Worm (Caenorhabditis elegans) whole organism, L4 larva: ENCODE results near the gene ric-8.

Experiments
- D1046.2 ChIP-seq: fragments of 200-800 bp; sonication (Bioruptor generic); IDR thresholded peaks from 2 replicates; pipeline ENCODE4 v1.3.6; 2022; ENCODE audit warnings: missing genetic modification characterization, missing compliant biosample characterization
- F10B5.3 ChIP-seq: sonication (generic microtip); optimal IDR thresholded peaks from 2 replicates; lab custom pipeline; 2016; ENCODE audit warnings: mild to moderate bottlenecking, missing genetic modification characterization, missing compliant biosample characterization
- F37D6.2 ChIP-seq: sonication (generic microtip); optimal IDR thresholded peaks from 2 replicates; lab custom pipeline; 2016; ENCODE audit warnings: mild to moderate bottlenecking, missing genetic modification characterization, missing compliant biosample characterization
- R02D3.7 ChIP-seq: fragments of 150-350 bp; sonication (generic microtip); optimal IDR thresholded peaks from 3 replicates; lab custom pipeline; 2014; ENCODE audit warnings: missing biosample characterization, missing genetic modification characterization
- Y48G9A.11 ChIP-seq: fragments of 200-800 bp; sonication (Bioruptor generic); IDR thresholded peaks from 2 replicates; pipeline ENCODE4 v1.3.6; 2022; ENCODE audit warnings: missing genetic modification reagents, missing genetic modification characterization, missing compliant biosample characterization
- Y75B8A.6 ChIP-seq: fragments of 200-800 bp; sonication (Bioruptor generic); IDR thresholded peaks from 2 replicates; pipeline ENCODE4 v1.3.6; 2022; ENCODE audit warnings: missing genetic modification reagents, missing genetic modification characterization, missing compliant biosample characterization
- ZK546.5 ChIP-seq, 2 experiments: sonication (generic microtip); optimal IDR thresholded peaks; 2 replicates each; lab custom pipeline; 2017; ENCODE audit warnings: missing biosample characterization in 2 of 2, missing genetic modification characterization in 2 of 2
- aha-1 ChIP-seq: fragments of 150-350 bp; peaks from one replicate; lab custom pipeline; 2014; ENCODE audit warnings: missing biosample characterization, missing genetic modification characterization
- aly-2 ChIP-seq: sonication (generic microtip); optimal IDR thresholded peaks from 2 replicates; lab custom pipeline; 2018; ENCODE audit warnings: missing biosample characterization, missing genetic modification characterization
- arid-1 ChIP-seq: fragments of 200-800 bp; sonication (Bioruptor generic); conservative IDR thresholded peaks from 2 replicates; pipeline ENCODE4 v1.3.6; 2022; ENCODE audit warnings: missing genetic modification reagents, missing genetic modification characterization, missing compliant biosample characterization
- ceh-20 ChIP-seq: fragments of 200-800 bp; sonication (Bioruptor generic); IDR thresholded peaks from 2 replicates; pipeline ENCODE4 v1.3.6; 2022; ENCODE audit warnings: missing genetic modification reagents, missing genetic modification characterization, missing compliant biosample characterization
- ceh-28 ChIP-seq: fragments of 150-350 bp; optimal IDR thresholded peaks from 2 replicates; lab custom pipeline; 2014; ENCODE audit warnings: missing biosample characterization, missing genetic modification reagents, missing genetic modification characterization
- ceh-62 ChIP-seq: sonication (generic microtip); optimal IDR thresholded peaks from 2 replicates; lab custom pipeline; 2017; ENCODE audit warnings: missing biosample characterization, missing genetic modification characterization
- ceh-82 ChIP-seq: sonication (generic microtip); optimal IDR thresholded peaks from 2 replicates; lab custom pipeline; 2017; ENCODE audit warnings: missing biosample characterization, missing genetic modification characterization
- cey-2 ChIP-seq: sonication (generic microtip); optimal IDR thresholded peaks from 3 replicates; lab custom pipeline; 2017; ENCODE audit warnings: missing genetic modification characterization, mild to moderate bottlenecking, missing compliant biosample characterization, antibody characterized with exemption, borderline replicate concordance; ENCODE audit not compliant: insufficient read depth
- daf-12 ChIP-seq: fragments of 150-350 bp; optimal IDR thresholded peaks from 2 replicates; lab custom pipeline; 2014; ENCODE audit warnings: missing biosample characterization, missing genetic modification reagents, missing genetic modification characterization
- dmd-6 ChIP-seq: fragments of 200-800 bp; sonication (Bioruptor generic); IDR thresholded peaks from 2 replicates; pipeline ENCODE4 v1.3.6; 2022; ENCODE audit warnings: missing genetic modification reagents, missing genetic modification characterization, missing compliant biosample characterization
- dpl-1 ChIP-seq: fragments of 150-350 bp; optimal IDR thresholded peaks from 2 replicates; lab custom pipeline; 2014; ENCODE audit warnings: missing biosample characterization, missing genetic modification reagents, missing genetic modification characterization
- duxl-1 ChIP-seq: sonication (generic microtip); optimal IDR thresholded peaks from 2 replicates; lab custom pipeline; 2016; ENCODE audit warnings: mild to moderate bottlenecking, missing genetic modification characterization, moderate library complexity, missing compliant biosample characterization; ENCODE audit not compliant: poor library complexity
- dve-1 ChIP-seq: sonication (generic microtip); optimal IDR thresholded peaks from 2 replicates; lab custom pipeline; 2017; ENCODE audit warnings: antibody characterized with exemption, mild to moderate bottlenecking, missing genetic modification characterization, missing compliant biosample characterization; ENCODE audit not compliant: insufficient read depth
- egl-27 ChIP-seq: sonication (generic microtip); optimal IDR thresholded peaks from 3 replicates; lab custom pipeline; 2017; ENCODE audit warnings: missing biosample characterization, missing genetic modification reagents, missing genetic modification characterization
- egl-43 ChIP-seq: fragments of 200-800 bp; sonication (Bioruptor generic); IDR thresholded peaks from 2 replicates; pipeline ENCODE4 v1.3.6; 2022; ENCODE audit warnings: missing genetic modification reagents, missing genetic modification characterization, missing compliant biosample characterization
- fkh-10 ChIP-seq: fragments of 150-350 bp; optimal IDR thresholded peaks from 2 replicates; lab custom pipeline; 2014; ENCODE audit warnings: missing biosample characterization, missing genetic modification reagents, missing genetic modification characterization
- hlh-30 ChIP-seq: sonication (generic microtip); optimal IDR thresholded peaks from 2 replicates; lab custom pipeline; 2017; ENCODE audit warnings: antibody characterized with exemption, mild to moderate bottlenecking, missing genetic modification characterization, missing compliant biosample characterization; ENCODE audit not compliant: insufficient read depth
- lin-29 ChIP-seq: fragments of 200-800 bp; sonication (Bioruptor generic); IDR thresholded peaks from 2 replicates; pipeline ENCODE4 v1.3.6; 2022; ENCODE audit warnings: missing genetic modification reagents, missing genetic modification characterization, missing compliant biosample characterization
- lin-39 ChIP-seq: fragments of 150-350 bp; optimal IDR thresholded peaks from 2 replicates; lab custom pipeline; 2014; ENCODE audit warnings: missing biosample characterization, missing genetic modification reagents, missing genetic modification characterization
- madf-5 ChIP-seq, 2 experiments: fragments of 200-800 bp; sonication (Bioruptor generic); IDR thresholded peaks; 2 replicates each; pipeline ENCODE4 v1.3.6; 2022; ENCODE audit warnings: missing compliant biosample characterization in 2 of 2, missing genetic modification characterization in 2 of 2
- madf-9 ChIP-seq: fragments of 200-800 bp; sonication (Bioruptor generic); conservative IDR thresholded peaks from 2 replicates; pipeline ENCODE4 v1.3.6; 2022; ENCODE audit warnings: missing genetic modification reagents, missing genetic modification characterization, missing compliant biosample characterization
- mdl-1 ChIP-seq, 2 experiments: fragments of 150-350 bp in 1 of 2; sonication (generic microtip) in 1 of 2; optimal IDR thresholded peaks; 2 replicates each; lab custom pipeline; 2014 to 2017; ENCODE audit warnings: missing biosample characterization in 2 of 2, missing genetic modification characterization in 2 of 2
- mdt-29 ChIP-seq: fragments of 200-800 bp; sonication (Bioruptor generic); IDR thresholded peaks from 2 replicates; pipeline ENCODE4 v1.3.6; 2022; ENCODE audit warnings: missing genetic modification reagents, missing genetic modification characterization, missing compliant biosample characterization
- mxl-2 ChIP-seq: fragments of 200-800 bp; sonication (Bioruptor generic); conservative IDR thresholded peaks from 2 replicates; pipeline ENCODE4 v1.3.6; 2022; ENCODE audit warnings: missing genetic modification reagents, missing genetic modification characterization, missing compliant biosample characterization
- mxl-3 ChIP-seq: fragments of 200-800 bp; sonication (Bioruptor generic); optimal IDR thresholded peaks from 2 replicates; lab custom pipeline; 2018; ENCODE audit warnings: mild to moderate bottlenecking, missing genetic modification characterization, missing compliant biosample characterization
- nhr-102 ChIP-seq: sonication (generic microtip); optimal IDR thresholded peaks from 2 replicates; lab custom pipeline; 2016; ENCODE audit warnings: mild to moderate bottlenecking, missing genetic modification characterization, moderate library complexity, missing compliant biosample characterization
- nhr-111 ChIP-seq: fragments of 200-800 bp; sonication (Bioruptor generic); optimal IDR thresholded peaks from 2 replicates; lab custom pipeline; 2018; ENCODE audit warnings: mild to moderate bottlenecking, missing genetic modification characterization, missing compliant biosample characterization
- nhr-41 ChIP-seq: fragments of 200-800 bp; sonication (Bioruptor generic); IDR thresholded peaks from 2 replicates; pipeline ENCODE4 v1.3.6; 2022; ENCODE audit warnings: missing genetic modification reagents, missing genetic modification characterization, missing compliant biosample characterization
- nhr-48 ChIP-seq: sonication (generic microtip); optimal IDR thresholded peaks from 2 replicates; lab custom pipeline; 2016; ENCODE audit warnings: mild to moderate bottlenecking, missing genetic modification characterization, missing compliant biosample characterization
- nhr-6 ChIP-seq: fragments of 150-350 bp; optimal IDR thresholded peaks from 2 replicates; lab custom pipeline; 2014; ENCODE audit warnings: missing biosample characterization, missing genetic modification characterization
- nhr-76 ChIP-seq: fragments of 150-350 bp; optimal IDR thresholded peaks from 2 replicates; lab custom pipeline; 2014; ENCODE audit warnings: missing biosample characterization, missing genetic modification characterization
- set-16 ChIP-seq: fragments of 200-800 bp; sonication (Bioruptor generic); IDR thresholded peaks from 2 replicates; pipeline ENCODE4 v1.3.6; 2022; ENCODE audit warnings: missing genetic modification reagents, missing genetic modification characterization, missing compliant biosample characterization
- skn-1 ChIP-seq: fragments of 150-350 bp; optimal IDR thresholded peaks from 2 replicates; lab custom pipeline; 2014; ENCODE audit warnings: missing biosample characterization, missing genetic modification characterization
- spr-3 ChIP-seq: fragments of 200-800 bp; sonication (Bioruptor generic); optimal IDR thresholded peaks from 2 replicates; lab custom pipeline; 2018; ENCODE audit warnings: mild to moderate bottlenecking, missing genetic modification characterization, missing compliant biosample characterization
- tra-1 ChIP-seq: fragments of 200-800 bp; sonication (Bioruptor generic); IDR thresholded peaks from 2 replicates; pipeline ENCODE4 v1.3.6; 2022; ENCODE audit warnings: missing genetic modification reagents, missing genetic modification characterization, missing compliant biosample characterization
- unc-130 ChIP-seq: sonication (generic microtip); optimal IDR thresholded peaks from 2 replicates; lab custom pipeline; 2016; ENCODE audit warnings: missing genetic modification reagents, missing genetic modification characterization, missing compliant biosample characterization
- unc-62 ChIP-seq, 3 experiments: fragments of 150-350 bp in 1 of 3; sonication (generic microtip); optimal IDR thresholded peaks in 2 of 3; peaks in 1 of 3; 1 replicate in 1 of 3; 2 replicates in 2 of 3; lab custom pipeline; 2014 to 2017; ENCODE audit warnings: missing biosample characterization in 3 of 3, missing genetic modification characterization in 3 of 3, missing genetic modification reagents in 3 of 3, missing genotype in 1 of 3
- vab-7 ChIP-seq: fragments of 200-800 bp; sonication (Bioruptor generic); IDR thresholded peaks from 2 replicates; pipeline ENCODE4 v1.3.6; 2022; ENCODE audit warnings: missing genetic modification reagents, missing genetic modification characterization, missing compliant biosample characterization
- zag-1 ChIP-seq: fragments of 150-350 bp; optimal IDR thresholded peaks from 2 replicates; lab custom pipeline; 2014; ENCODE audit warnings: missing biosample characterization, missing genetic modification characterization
- zfp-2 ChIP-seq: sonication (generic microtip); optimal IDR thresholded peaks from 2 replicates; lab custom pipeline; 2016; ENCODE audit warnings: mild to moderate bottlenecking, missing genetic modification characterization, missing compliant biosample characterization
- ztf-11 ChIP-seq: fragments of 150-350 bp; optimal IDR thresholded peaks from 2 replicates; lab custom pipeline; 2014; ENCODE audit warnings: missing biosample characterization, missing genetic modification characterization
- ztf-7 ChIP-seq: fragments of 150-350 bp; optimal IDR thresholded peaks from 2 replicates; lab custom pipeline; 2014; ENCODE audit warnings: missing biosample characterization, missing genetic modification characterization

ric-8 gene

ce11 chrIV:2601988-2602861, 40.5 kb upstream of the ric-8 start (continued):
- peak; percentile 93 for TF ChIP-seq madf-9 (GFP tag; lab: Robert Waterston, UW)
- peak; percentile 84 for TF ChIP-seq mxl-3 (GFP tag; lab: Kevin White, UChicago)
- peak; percentile 97 for TF ChIP-seq aha-1 (tag; lab: Kevin White, UChicago)
- peak; percentile 91 for TF ChIP-seq skn-1
- no peak for TF ChIP-seq R02D3.7 (tag; lab: Kevin White, UChicago)
- TF ChIP-seq mdt-29: peak; percentile 99
- TF ChIP-seq ztf-7 (tag; lab: Kevin White, UChicago): peak; percentile 90
- TF ChIP-seq nhr-102: peak; percentile 96
- TF ChIP-seq lin-29 (GFP tag; lab: Robert Waterston, UW): peak; percentile 88
- TF ChIP-seq nhr-41: peak; percentile 90
- peak; percentile 100 for TF ChIP-seq hlh-30 (tag; lab: Kevin White, UChicago)
- peak; percentile 62 for TF ChIP-seq F37D6.2
- peak; percentile 24 for TF ChIP-seq vab-7 (GFP tag; lab: Robert Waterston, UW)
- TF ChIP-seq egl-27: no peak
- peak; percentile 99 for TF ChIP-seq tra-1 (GFP tag; lab: Robert Waterston, UW)
- TF ChIP-seq spr-3 (GFP tag; lab: Kevin White, UChicago): peak; percentile 75
- no peak for TF ChIP-seq ceh-62 (tag; lab: Kevin White, UChicago)
- no peak for TF ChIP-seq daf-12
- TF ChIP-seq ZK546.5 (tag; optimal IDR thresholded peaks at IDR 0.05; lab: Kevin White, UChicago): no peak
- peak; percentile 73 for TF ChIP-seq cey-2
- TF ChIP-seq dmd-6 (GFP tag; lab: Robert Waterston, UW): peak; percentile 99
- peak; percentile 65 for TF ChIP-seq fkh-10
- TF ChIP-seq ceh-20: peak; percentile 99
- peak; percentile 90 for TF ChIP-seq duxl-1 (tag; lab: Kevin White, UChicago)
- peak; percentile 24 for TF ChIP-seq zfp-2 (tag; lab: Kevin White, UChicago)
- peak; percentile 82 for TF ChIP-seq dpl-1 (GFP tag; lab: Kevin White, UChicago)
- TF ChIP-seq nhr-76: peak; percentile 86
- TF ChIP-seq lin-39 (tag; lab: Kevin White, UChicago): no peak
- TF ChIP-seq nhr-111 (GFP tag; lab: Kevin White, UChicago): no peak
- peak; percentile 9 for TF ChIP-seq ceh-28
- TF ChIP-seq ztf-11: no peak
- TF ChIP-seq mdl-1 (tag; optimal IDR thresholded peaks at IDR 0.05; lab: Kevin White, UChicago): peak; percentile 86 to 97
- no peak for TF ChIP-seq ceh-82 (tag; lab: Kevin White, UChicago)
- TF ChIP-seq egl-43: peak; percentile 82
- TF ChIP-seq Y75B8A.6: peak; percentile 98
- TF ChIP-seq D1046.2 (GFP tag; lab: Robert Waterston, UW): peak; percentile 84
- TF ChIP-seq madf-5 (GFP tag; IDR thresholded peaks at IDR 0.05; lab: Robert Waterston, UW): peak; percentile 47 to 54; a peak in 1 of 4 replicates
- TF ChIP-seq arid-1 (GFP tag; lab: Robert Waterston, UW): peak; percentile 87
- peak; percentile 94 for TF ChIP-seq nhr-6 (tag; lab: Kevin White, UChicago)
- TF ChIP-seq nhr-48 (tag; lab: Kevin White, UChicago): peak; percentile 96
- TF ChIP-seq Y48G9A.11 (GFP tag; lab: Robert Waterston, UW): peak; percentile 51
- peak; percentile 66 to 99 for TF ChIP-seq unc-62 (GFP tag; optimal IDR thresholded peaks at IDR 0.05 in 1 of 2; lab: Kevin White, UChicago)
- TF ChIP-seq unc-62 (tag; optimal IDR thresholded peaks at IDR 0.05; lab: Kevin White, UChicago): no peak
- TF ChIP-seq mxl-2 (GFP tag; lab: Robert Waterston, UW): peak; percentile 96
- peak; percentile 100 for TF ChIP-seq dve-1 (tag; lab: Kevin White, UChicago)
- peak; percentile 86 for TF ChIP-seq set-16 (GFP tag; lab: Robert Waterston, UW)
- TF ChIP-seq F10B5.3 (tag; lab: Kevin White, UChicago): no peak
- TF ChIP-seq unc-130 (GFP tag; lab: Kevin White, UChicago): no peak
- TF ChIP-seq aly-2: no peak
- TF ChIP-seq zag-1 (tag; lab: Kevin White, UChicago): no peak
